Worm (Caenorhabditis elegans): ENCODE results near the gene chmp-7.
A peak's percentile ranks its signal among the peaks of the same experiment; 100 is the strongest.

chmp-7 gene

DNA sequence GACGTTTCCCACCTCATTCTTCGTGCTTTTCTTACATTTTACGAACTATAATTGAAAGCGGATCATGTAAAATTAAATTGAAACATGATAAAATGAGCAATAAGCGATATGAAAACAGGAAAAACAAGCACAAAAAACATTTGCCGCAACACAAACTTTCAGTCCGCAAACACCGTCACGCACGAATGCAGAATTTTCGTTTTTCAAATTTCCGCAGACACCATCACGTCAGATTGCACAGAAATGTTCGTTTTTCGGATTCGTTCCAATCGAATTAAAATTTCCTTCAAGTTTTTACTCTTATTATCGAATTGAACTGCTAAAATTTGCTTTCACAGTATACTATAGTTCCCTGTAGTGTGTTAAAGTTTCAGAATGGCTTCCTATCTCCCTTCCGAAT is at the start of gene chmp-7 (continued):
- peak; percentile 76 for TF ChIP-seq snpc-1.3 (tag; optimal IDR thresholded peaks at IDR 0.05; ENCODE audit: insufficient read depth)
- TF ChIP-seq madf-10 (tag; optimal IDR thresholded peaks at IDR 0.05): peak; percentile 72
- peak; percentile 63 for TF ChIP-seq F49E8.2 (tag; optimal IDR thresholded peaks at IDR 0.05; ENCODE audit: insufficient read depth)
- TF ChIP-seq nhr-80 (tag; optimal IDR thresholded peaks at IDR 0.05): peak; percentile 53
- TF ChIP-seq zfh-2 (GFP tag; conservative IDR thresholded peaks at IDR 0.05): no peak
- TF ChIP-seq ceh-27 (GFP tag; optimal IDR thresholded peaks at IDR 0.05): peak; percentile 60
- TF ChIP-seq ekl-4 (GFP tag; IDR thresholded peaks at IDR 0.05): peak; percentile 54; the same call in 1 of the 2 replicates
- TF ChIP-seq ceh-58 (GFP tag; IDR thresholded peaks at IDR 0.05): no peak
- peak; percentile 68; the same call in 1 of the 2 replicates for TF ChIP-seq ztf-28 (GFP tag; IDR thresholded peaks at IDR 0.05)
- TF ChIP-seq nhr-120 (GFP tag; IDR thresholded peaks at IDR 0.05): no peak
- peak; percentile 19 for TF ChIP-seq ama-1 (optimal IDR thresholded peaks at IDR 0.05)
- no peak for TF ChIP-seq ama-1 (GFP tag; optimal IDR thresholded peaks at IDR 0.05)
- peak; percentile 56 for TF ChIP-seq K12H6.12 (tag; optimal IDR thresholded peaks at IDR 0.05)
- peak; percentile 75 for TF ChIP-seq pha-4 (tag; optimal IDR thresholded peaks at IDR 0.05)
- TF ChIP-seq tlf-1 (GFP tag; optimal IDR thresholded peaks at IDR 0.05): peak; percentile 74
- no peak for TF ChIP-seq Y67H2A.10 (GFP tag; conservative IDR thresholded peaks at IDR 0.05)
- TF ChIP-seq lsy-27 (tag; optimal IDR thresholded peaks at IDR 0.05; ENCODE audit: borderline replicate concordance, insufficient read depth): peak; percentile 86
- TF ChIP-seq mes-4 (tag; optimal IDR thresholded peaks at IDR 0.05): no peak
- TF ChIP-seq snpc-3.4 (tag; optimal IDR thresholded peaks at IDR 0.05): peak; percentile 54
- TF ChIP-seq aptf-2 (GFP tag; conservative IDR thresholded peaks at IDR 0.05): no peak
- TF ChIP-seq ztf-6 (GFP tag; IDR thresholded peaks at IDR 0.05): no peak
- peak; percentile 64 for TF ChIP-seq rcor-1 (GFP tag; IDR thresholded peaks at IDR 0.05)
- TF ChIP-seq ztf-18 (tag; optimal IDR thresholded peaks at IDR 0.05): peak; percentile 60
- TF ChIP-seq him-1 (tag; optimal IDR thresholded peaks at IDR 0.05): peak; percentile 7
- TF ChIP-seq tbx-9 (tag; optimal IDR thresholded peaks at IDR 0.05; ENCODE audit: borderline replicate concordance): no peak
- TF ChIP-seq lin-54 (GFP tag; optimal IDR thresholded peaks at IDR 0.05): peak; percentile 98
- peak; percentile 58 for TF ChIP-seq snpc-4 (GFP tag; optimal IDR thresholded peaks at IDR 0.05)
- peak; percentile 27 to 80 (median 56) for TF ChIP-seq snpc-4 (tag; optimal IDR thresholded peaks at IDR 0.05)
- TF ChIP-seq xnd-1 (tag; optimal IDR thresholded peaks at IDR 0.05): peak; percentile 4
- peak; percentile 50 for TF ChIP-seq ztf-26 (tag; optimal IDR thresholded peaks at IDR 0.05)
- no peak for TF ChIP-seq attf-6 (GFP tag; IDR thresholded peaks at IDR 0.05)
- 0 out of 2 replicates have a peak, but pooled peaks have one; percentile 64 for TF ChIP-seq madf-3 (GFP tag; IDR thresholded peaks at IDR 0.05)

DNA sequence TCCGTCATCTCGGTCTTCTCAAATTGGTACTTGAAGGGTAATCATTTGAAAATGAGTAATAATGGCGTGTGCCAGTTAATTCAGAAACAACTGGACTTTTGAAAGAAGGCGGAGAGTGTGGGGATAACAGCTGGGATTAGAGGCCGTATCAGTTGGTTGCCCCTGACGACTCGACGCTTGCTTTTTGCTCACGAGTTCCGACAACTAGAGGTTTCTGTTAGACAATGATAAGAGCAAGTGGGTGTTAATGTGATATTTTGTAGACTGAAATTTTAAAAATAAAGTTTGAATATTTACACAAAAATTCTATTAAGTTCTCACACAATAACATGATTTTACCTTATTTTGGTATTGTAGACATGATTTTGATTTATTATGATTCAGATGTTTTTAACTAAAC is 49.7 kb upstream of the chmp-7 start, which contains the start of gene F44G4.7:
TSS of gene F44G4.7 (minus strand) at position 101 of the 400 bp plus-strand sequence.
- TF ChIP-seq pha-4 (tag; optimal IDR thresholded peaks at IDR 0.05) (no peak), F37B4.10 (GFP tag; IDR thresholded peaks at IDR 0.05) (no peak), bed-2 (GFP tag; IDR thresholded peaks at IDR 0.05) (no peak), T07F8.4 (tag; optimal IDR thresholded peaks at IDR 0.05) (no peak), nhr-120 (GFP tag; IDR thresholded peaks at IDR 0.05) (no peak), madf-6 (GFP tag; IDR thresholded peaks at IDR 0.05) (no peak), nfya-1 (tag; optimal IDR thresholded peaks at IDR 0.05; ENCODE audit: borderline replicate concordance, insufficient read depth) (no peak), egl-18 (GFP tag; IDR thresholded peaks at IDR 0.05) (no peak), B0035.1 (tag; optimal IDR thresholded peaks at IDR 0.05) (no peak), die-1 (tag; optimal IDR thresholded peaks at IDR 0.05) (no peak), madf-3 (GFP tag; IDR thresholded peaks at IDR 0.05) (no peak), unc-130 (GFP tag; optimal IDR thresholded peaks at IDR 0.05) (no peak), ccch-3 (GFP tag; optimal IDR thresholded peaks at IDR 0.05) (no peak), nhr-179 (tag; optimal IDR thresholded peaks at IDR 0.05) (no peak), mcd-1 (GFP tag; IDR thresholded peaks at IDR 0.05) (no peak), nhr-27 (tag; optimal IDR thresholded peaks at IDR 0.05) (no peak), tbp1 (GFP tag; optimal IDR thresholded peaks at IDR 0.05) (no peak), athp-1 (tag; optimal IDR thresholded peaks at IDR 0.05) (no peak)
